Worm (Caenorhabditis elegans) whole organism, young adult: Measurements from ENCODE around the gene Y7A5A.7.

ENCODE experiments used
- B0336.3 ChIP-seq: fragments of 200-800 bp; sonication (Bioruptor generic); IDR thresholded peaks from 2 replicates; pipeline ENCODE4 v1.3.6; 2022; ENCODE audit warnings: missing genetic modification characterization, missing compliant biosample characterization
- C06A6.2 ChIP-seq: fragments of 200-800 bp; sonication (Bioruptor generic); conservative IDR thresholded peaks from 2 replicates; pipeline ENCODE4 v1.3.6; 2022; ENCODE audit warnings: missing genetic modification characterization, missing compliant biosample characterization
- D2030.7 ChIP-seq: fragments of 200-800 bp; sonication (Bioruptor generic); IDR thresholded peaks from 2 replicates; pipeline ENCODE4 v1.3.6; 2022; ENCODE audit warnings: missing genetic modification reagents, missing genetic modification characterization, missing compliant biosample characterization
- F22D6.2 ChIP-seq: sonication (generic microtip); optimal IDR thresholded peaks from 2 replicates; lab custom pipeline; 2016; ENCODE audit warnings: mild to moderate bottlenecking, missing genetic modification characterization, missing compliant biosample characterization
- F37B4.10 ChIP-seq: fragments of 200-800 bp; sonication (Bioruptor generic); IDR thresholded peaks from 2 replicates; pipeline ENCODE4 v1.3.6; 2022; ENCODE audit warnings: missing genetic modification characterization, missing compliant biosample characterization
- F49E8.2 ChIP-seq: sonication (generic microtip); optimal IDR thresholded peaks from 3 replicates; lab custom pipeline; 2017; ENCODE audit warnings: missing genetic modification characterization, mild to moderate bottlenecking, missing compliant biosample characterization, antibody characterized with exemption, moderate library complexity; ENCODE audit not compliant: insufficient read depth
- F55B11.4 ChIP-seq: sonication (generic microtip); optimal IDR thresholded peaks from 2 replicates; lab custom pipeline; 2016; ENCODE audit warnings: missing compliant biosample characterization, missing genetic modification characterization, borderline replicate concordance; ENCODE audit not compliant: insufficient read depth
- T26A5.8 ChIP-seq: sonication (generic microtip); optimal IDR thresholded peaks from 2 replicates; lab custom pipeline; 2016; ENCODE audit warnings: missing genetic modification characterization, missing compliant biosample characterization
- Y53F4B.3 ChIP-seq: fragments of 200-800 bp; sonication (Bioruptor generic); IDR thresholded peaks from 2 replicates; pipeline ENCODE4 v1.3.6; 2022; ENCODE audit warnings: missing genetic modification reagents, missing genetic modification characterization, missing compliant biosample characterization
- ZK185.1 ChIP-seq: sonication (generic microtip); optimal IDR thresholded peaks from 2 replicates; lab custom pipeline; 2016; ENCODE audit warnings: mild to moderate bottlenecking, missing genetic modification characterization, missing compliant biosample characterization; ENCODE audit not compliant: poor library complexity, severe bottlenecking
- ama-1 ChIP-seq, 3 experiments: fragments of 150-350 bp in 1 of 3; sonication (generic microtip) in 2 of 3; optimal IDR thresholded peaks; 2 replicates each; lab custom pipeline; 2014 to 2018; ENCODE audit warnings: missing biosample characterization in 2 of 3, missing genetic modification characterization in 2 of 3, missing genetic modification reagents in 2 of 3
- atf-7 ChIP-seq: sonication (generic microtip); optimal IDR thresholded peaks from 2 replicates; lab custom pipeline; 2017; ENCODE audit warnings: mild to moderate bottlenecking, missing genetic modification characterization, missing compliant biosample characterization
- bed-1 ChIP-seq: fragments of 200-800 bp; sonication (Bioruptor generic); IDR thresholded peaks from 2 replicates; pipeline ENCODE4 v1.3.6; 2022; ENCODE audit warnings: missing genetic modification reagents, missing genetic modification characterization, missing compliant biosample characterization
- bed-2 ChIP-seq: fragments of 200-800 bp; sonication (Bioruptor generic); IDR thresholded peaks from 2 replicates; pipeline ENCODE4 v1.3.6; 2022; ENCODE audit warnings: missing genetic modification reagents, missing genetic modification characterization, missing compliant biosample characterization
- cebp-2 ChIP-seq: fragments of 200-800 bp; sonication (Bioruptor generic); IDR thresholded peaks from 2 replicates; pipeline ENCODE4 v1.3.6; 2022; ENCODE audit warnings: missing genetic modification characterization, missing compliant biosample characterization
- ceh-79 ChIP-seq: sonication (generic microtip); optimal IDR thresholded peaks from 2 replicates; lab custom pipeline; 2017; ENCODE audit warnings: mild to moderate bottlenecking, missing genetic modification characterization, missing compliant biosample characterization
- ceh-91 ChIP-seq: fragments of 200-800 bp; sonication (Bioruptor generic); IDR thresholded peaks from 2 replicates; pipeline ENCODE4 v1.3.6; 2022; ENCODE audit warnings: missing genetic modification reagents, missing genetic modification characterization, missing compliant biosample characterization
- chd-7 ChIP-seq: sonication (generic microtip); optimal IDR thresholded peaks from 2 replicates; lab custom pipeline; 2016; ENCODE audit warnings: mild to moderate bottlenecking, missing genetic modification characterization, moderate library complexity, missing compliant biosample characterization
- dox-1 ChIP-seq: fragments of 200-800 bp; sonication (Bioruptor generic); IDR thresholded peaks from 2 replicates; pipeline ENCODE4 v1.3.6; 2022; ENCODE audit warnings: missing genetic modification reagents, missing genetic modification characterization, missing compliant biosample characterization
- dpl-1 ChIP-seq: fragments of 150-350 bp; optimal IDR thresholded peaks from 2 replicates; lab custom pipeline; 2014; ENCODE audit warnings: missing biosample characterization, missing genetic modification reagents, missing genetic modification characterization
- efl-1 ChIP-seq: fragments of 150-350 bp; optimal IDR thresholded peaks from 2 replicates; lab custom pipeline; 2014; ENCODE audit warnings: missing biosample characterization, missing genetic modification reagents, missing genetic modification characterization
- egl-44 ChIP-seq: fragments of 200-800 bp; sonication (Bioruptor generic); IDR thresholded peaks from 2 replicates; pipeline ENCODE4 v1.3.6; 2022; ENCODE audit warnings: missing genetic modification reagents, missing genetic modification characterization, missing compliant biosample characterization
- egrh-3 ChIP-seq: fragments of 200-800 bp; sonication (Bioruptor generic); IDR thresholded peaks from 2 replicates; pipeline ENCODE4 v1.3.6; 2022; ENCODE audit warnings: missing genetic modification reagents, missing genetic modification characterization, missing compliant biosample characterization
- him-1 ChIP-seq: sonication (generic microtip); optimal IDR thresholded peaks from 2 replicates; lab custom pipeline; 2016; ENCODE audit warnings: missing genotype, missing genetic modification reagents, missing genetic modification characterization, missing compliant biosample characterization
- lin-54 ChIP-seq: fragments of 200-800 bp; sonication (Bioruptor generic); optimal IDR thresholded peaks from 2 replicates; lab custom pipeline; 2018; ENCODE audit warnings: mild to moderate bottlenecking, missing genetic modification characterization, missing compliant biosample characterization
- lsy-27 ChIP-seq: sonication (generic microtip); optimal IDR thresholded peaks from 2 replicates; lab custom pipeline; 2017; ENCODE audit warnings: missing genetic modification characterization, mild to moderate bottlenecking, missing compliant biosample characterization, antibody characterized with exemption, missing genotype, borderline replicate concordance; ENCODE audit not compliant: insufficient read depth
- mcd-1 ChIP-seq: fragments of 200-800 bp; sonication (Bioruptor generic); IDR thresholded peaks from 2 replicates; pipeline ENCODE4 v1.3.6; 2022; ENCODE audit warnings: missing genetic modification reagents, missing genetic modification characterization, missing compliant biosample characterization
- mxl-1 ChIP-seq: sonication (generic microtip); optimal IDR thresholded peaks from 2 replicates; lab custom pipeline; 2016; ENCODE audit warnings: missing genetic modification characterization, missing compliant biosample characterization
- nfya-2 ChIP-seq: fragments of 200-800 bp; sonication (Bioruptor generic); IDR thresholded peaks from 2 replicates; pipeline ENCODE4 v1.3.6; 2022; ENCODE audit warnings: missing genetic modification reagents, missing genetic modification characterization, missing compliant biosample characterization
- nfyb-1 ChIP-seq: fragments of 200-800 bp; sonication (Bioruptor generic); IDR thresholded peaks from 2 replicates; pipeline ENCODE4 v1.3.6; 2022; ENCODE audit warnings: missing genetic modification reagents, missing genetic modification characterization, missing compliant biosample characterization
- nhr-80 ChIP-seq: sonication (generic microtip); optimal IDR thresholded peaks from 2 replicates; lab custom pipeline; 2016; ENCODE audit warnings: missing genetic modification characterization, missing compliant biosample characterization
- nhr-90 ChIP-seq: sonication (generic microtip); optimal IDR thresholded peaks from 2 replicates; lab custom pipeline; 2016; ENCODE audit warnings: missing genotype, mild to moderate bottlenecking, missing genetic modification characterization, missing compliant biosample characterization
- sdz-38 ChIP-seq: sonication (generic microtip); optimal IDR thresholded peaks from 2 replicates; lab custom pipeline; 2016; ENCODE audit warnings: missing genotype, missing genetic modification characterization, missing compliant biosample characterization
- snpc-1.3 ChIP-seq: sonication (generic microtip); optimal IDR thresholded peaks from 2 replicates; lab custom pipeline; 2017; ENCODE audit warnings: missing genetic modification characterization, mild to moderate bottlenecking, missing compliant biosample characterization, antibody characterized with exemption, moderate library complexity, missing genotype, missing genetic modification reagents; ENCODE audit not compliant: insufficient read depth
- snpc-4 ChIP-seq, 5 experiments: fragments of 150-350 bp in 1 of 5; sonication (generic microtip) in 4 of 5; optimal IDR thresholded peaks; 2 replicates each; lab custom pipeline; 2014 to 2018; ENCODE audit warnings: missing genetic modification characterization in 5 of 5, missing biosample characterization in 3 of 5, antibody characterized with exemption in 2 of 5, mild to moderate bottlenecking in 2 of 5, missing compliant biosample characterization in 2 of 5, missing genotype in 2 of 5, moderate library complexity in 2 of 5, missing genetic modification reagents in 1 of 5
- tbp1 ChIP-seq: fragments of 200-800 bp; sonication (Bioruptor generic); optimal IDR thresholded peaks from 2 replicates; lab custom pipeline; 2018; ENCODE audit warnings: mild to moderate bottlenecking, missing genetic modification characterization, missing compliant biosample characterization
- zim-3 ChIP-seq: sonication (generic microtip); optimal IDR thresholded peaks from 2 replicates; lab custom pipeline; 2017; ENCODE audit warnings: mild to moderate bottlenecking, missing genetic modification characterization, moderate library complexity, missing compliant biosample characterization
- ztf-22 ChIP-seq: fragments of 200-800 bp; sonication (Bioruptor generic); optimal IDR thresholded peaks from 2 replicates; lab custom pipeline; 2018; ENCODE audit warnings: mild to moderate bottlenecking, missing genetic modification characterization, moderate library complexity, missing compliant biosample characterization
- ztf-26 ChIP-seq: sonication (generic microtip); optimal IDR thresholded peaks from 2 replicates; lab custom pipeline; 2017; ENCODE audit warnings: missing genetic modification characterization, missing compliant biosample characterization

Y7A5A.7 gene

ce11 chrX:15848867-15849266 lies 44.9 kb upstream of the Y7A5A.7 start:
- TF ChIP-seq C06A6.2 (GFP tag; lab: Robert Waterston, UW) = no peak
- TF ChIP-seq dpl-1 (GFP tag; lab: Kevin White, UChicago) = no peak
- TF ChIP-seq T26A5.8 (tag; lab: Kevin White, UChicago) = no peak
- no peak for TF ChIP-seq lin-54 (GFP tag; lab: Kevin White, UChicago)
- TF ChIP-seq snpc-1.3 (tag; lab: Kevin White, UChicago) = no peak
- no peak for TF ChIP-seq ama-1 (optimal IDR thresholded peaks at IDR 0.05; lab: Kevin White, UChicago)
- no peak for TF ChIP-seq ama-1 (GFP tag; optimal IDR thresholded peaks at IDR 0.05; lab: Kevin White, UChicago)
- TF ChIP-seq, all 124 proteins: peak for 0

ce11 chrX:15847543-15848087 lies 43.6 kb upstream of the Y7A5A.7 start, which contains the start of gene F59F4.3:
TSS of gene F59F4.3 (minus strand) at chrX:15847593.
- TF ChIP-seq nhr-80 (tag; lab: Kevin White, UChicago) (peak; percentile 22), D2030.7 (GFP tag; lab: Robert Waterston, UW) (no peak)

- TF ChIP-seq cebp-2 (GFP tag; lab: Robert Waterston, UW) (no peak), lsy-27 (tag; lab: Kevin White, UChicago) (no peak), F49E8.2 (no peak), nhr-80 (tag; lab: Kevin White, UChicago) (peak; percentile 33), efl-1 (GFP tag; lab: Kevin White, UChicago) (no peak), nfyb-1 (GFP tag; lab: Robert Waterston, UW) (no peak), ceh-91 (GFP tag; lab: Robert Waterston, UW) (no peak), F55B11.4 (tag; lab: Kevin White, UChicago) (no peak), nfya-2 (GFP tag; lab: Robert Waterston, UW) (no peak)
Observed at ce11 chrX:15846552-15846951, 42.6 kb upstream of the Y7A5A.7 start.

ce11 chrX:15844330-15844729 lies 40.4 kb upstream of the Y7A5A.7 start:
- TF ChIP-seq bed-1 (GFP tag; lab: Robert Waterston, UW) (no peak), snpc-4 (GFP tag; optimal IDR thresholded peaks at IDR 0.05; lab: Kevin White, UChicago) (no peak), snpc-4 (tag; optimal IDR thresholded peaks at IDR 0.05; lab: Kevin White, UChicago) (peak in 3 of 4 experiments; percentile 22 to 84 (median 71))

DNA sequence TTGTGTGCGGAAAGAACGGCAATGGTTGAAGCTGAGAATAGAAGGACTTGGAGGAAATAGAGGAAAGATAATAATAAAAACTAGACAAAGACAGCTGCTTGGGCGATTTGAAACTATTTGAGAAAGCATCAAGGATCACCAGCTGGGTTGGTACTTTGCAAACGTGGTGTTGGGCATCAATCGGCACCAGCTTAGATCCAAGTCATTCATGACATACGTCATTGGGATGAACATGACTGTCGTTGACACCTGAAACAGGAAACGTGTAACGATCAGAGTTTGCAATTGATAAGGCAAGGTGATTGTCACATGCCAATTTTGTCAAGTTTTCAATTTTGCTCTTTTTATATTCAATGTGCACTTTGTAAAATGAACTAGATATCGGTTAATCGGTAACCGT lies 38.5 kb upstream of the Y7A5A.7 start:
- peak; percentile 15 for TF ChIP-seq zim-3 (tag; lab: Kevin White, UChicago)
- TF ChIP-seq ZK185.1 (tag; lab: Kevin White, UChicago) = peak; percentile 38
- no peak for TF ChIP-seq ceh-79
- 0 out of 2 replicates have a peak, but pooled peaks have one; percentile 22 for TF ChIP-seq egl-44 (GFP tag; lab: Robert Waterston, UW)
- peak; percentile 94 for TF ChIP-seq atf-7
- TF ChIP-seq ztf-22 (GFP tag; lab: Kevin White, UChicago) = peak; percentile 35
- peak; percentile 27; the same call in 1 of the 2 replicates for TF ChIP-seq dox-1 (GFP tag; lab: Robert Waterston, UW)
- peak; percentile 33; the same call in 1 of the 2 replicates for TF ChIP-seq nfyb-1 (GFP tag; lab: Robert Waterston, UW)
- peak; percentile 39 for TF ChIP-seq tbp1 (GFP tag; lab: Kevin White, UChicago)
- TF ChIP-seq ztf-26 (tag; lab: Kevin White, UChicago) = no peak
- 0 out of 2 replicates have a peak, but pooled peaks have one; percentile 19 for TF ChIP-seq mcd-1
- TF ChIP-seq him-1 (tag; lab: Kevin White, UChicago) = no peak
- TF ChIP-seq egrh-3 (GFP tag; lab: Robert Waterston, UW) = no peak
- no peak for TF ChIP-seq Y53F4B.3
- 0 out of 2 replicates have a peak, but pooled peaks have one; percentile 40 for TF ChIP-seq C06A6.2 (GFP tag; lab: Robert Waterston, UW)
- peak; percentile 22 for TF ChIP-seq F22D6.2
- no peak for TF ChIP-seq mxl-1
- peak; percentile 68 for TF ChIP-seq nhr-90
- TF ChIP-seq B0336.3 (GFP tag; lab: Robert Waterston, UW) = peak; percentile 67
- peak; percentile 98 for TF ChIP-seq nhr-80 (tag; lab: Kevin White, UChicago)
- TF ChIP-seq sdz-38 = no peak
- no peak for TF ChIP-seq bed-1 (GFP tag; lab: Robert Waterston, UW)
- TF ChIP-seq chd-7 = peak; percentile 25
- TF ChIP-seq F37B4.10 (GFP tag; lab: Robert Waterston, UW) = no peak
- TF ChIP-seq T26A5.8 (tag; lab: Kevin White, UChicago) = no peak
- no peak for TF ChIP-seq bed-2 (GFP tag; lab: Robert Waterston, UW)
